Worm (Caenorhabditis elegans): Measurements from ENCODE around the gene tub-1.
A peak's percentile ranks its signal among the peaks of the same experiment; 100 is the strongest.

Gene tub-1

DNA sequence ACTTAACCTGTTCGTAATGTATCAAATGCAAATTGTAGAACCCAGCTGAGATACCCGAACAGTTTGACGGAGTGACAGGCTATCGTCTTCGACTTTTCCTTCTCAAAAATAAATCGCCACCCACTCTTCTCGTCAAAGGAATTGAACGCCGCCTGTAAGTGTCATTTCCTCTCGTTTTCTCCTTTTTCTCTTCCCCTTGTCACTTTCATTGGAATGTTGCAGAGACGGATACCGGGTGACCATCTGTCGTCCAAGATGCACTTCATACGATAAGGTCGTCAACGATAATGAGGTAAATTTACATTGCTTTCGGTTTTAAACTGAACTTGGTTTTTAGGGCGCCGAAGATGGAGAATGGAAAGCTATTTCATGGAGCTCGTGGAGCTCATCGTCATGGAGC lies 43.1 kb upstream of the tub-1 start:
- TF ChIP-seq ZK546.5 (tag; optimal IDR thresholded peaks at IDR 0.05) (no peak), gei-8 (GFP tag; optimal IDR thresholded peaks at IDR 0.05) (no peak), daf-16 (GFP tag; optimal IDR thresholded peaks at IDR 0.05) (no peak), daf-16 (tag; optimal IDR thresholded peaks at IDR 0.05) (no peak), aha-1 (tag) (peak; percentile 78)

- TF ChIP-seq Y75B8A.6 (GFP tag; IDR thresholded peaks at IDR 0.05) (no peak), T20F7.1 (GFP tag; optimal IDR thresholded peaks at IDR 0.05) (no peak), lin-15B (tag; optimal IDR thresholded peaks at IDR 0.05) (no peak), attf-4 (tag; optimal IDR thresholded peaks at IDR 0.05) (no peak), nhr-77 (tag; optimal IDR thresholded peaks at IDR 0.05) (no peak)
Measured at ce11 chrII:8198503-8198902, 41.8 kb upstream of the tub-1 start, which contains the start of gene qua-1. Gene qua-1, plus strand, starts transcription at chrII:8198803.

- TF ChIP-seq nhr-102 (tag; optimal IDR thresholded peaks at IDR 0.05) (no peak), unc-62 (GFP tag; optimal IDR thresholded peaks at IDR 0.05 in 1 of 2) (peak in 1 of 2 experiments; percentile 49), unc-62 (tag; optimal IDR thresholded peaks at IDR 0.05) (no peak), hif-1 (tag; optimal IDR thresholded peaks at IDR 0.05) (no peak)
Measured at ce11 chrII:8193922-8194321, 37.2 kb upstream of the tub-1 start.

- TF ChIP-seq nhr-41 (GFP tag; IDR thresholded peaks at IDR 0.05) (no peak), skn-1 (tag; optimal IDR thresholded peaks at IDR 0.05) (no peak), ceh-20 (GFP tag; IDR thresholded peaks at IDR 0.05) (no peak), nhr-76 (tag; optimal IDR thresholded peaks at IDR 0.05) (no peak), ctbp-1 (GFP tag; IDR thresholded peaks at IDR 0.05) (no peak), ceh-28 (tag; optimal IDR thresholded peaks at IDR 0.05) (no peak), aly-2 (tag; optimal IDR thresholded peaks at IDR 0.05) (no peak), hlh-11 (tag; optimal IDR thresholded peaks at IDR 0.05) (no peak), mxl-3 (GFP tag; optimal IDR thresholded peaks at IDR 0.05) (no peak)
Measured at ce11 chrII:8193126-8193525, 36.4 kb upstream of the tub-1 start, which contains the start of gene T05C12.9. Gene T05C12.9, minus strand, starts transcription at chrII:8193226.

ce11 chrII:8190455-8190854 lies 33.7 kb upstream of the tub-1 start, which contains the start of gene T05C12.8:
Gene T05C12.8, minus strand, starts transcription at chrII:8190555.
- TF ChIP-seq nhr-6 (tag; optimal IDR thresholded peaks at IDR 0.05) = no peak
- no peak for TF ChIP-seq mdt-29 (GFP tag; IDR thresholded peaks at IDR 0.05)
- no peak for TF ChIP-seq ceh-62 (tag; optimal IDR thresholded peaks at IDR 0.05)
- TF ChIP-seq nhr-25 (tag; optimal IDR thresholded peaks at IDR 0.05; ENCODE audit: borderline replicate concordance, insufficient read depth) = no peak
- no peak for TF ChIP-seq zip-2 (tag; optimal IDR thresholded peaks at IDR 0.05)
- TF ChIP-seq lin-15B (tag; optimal IDR thresholded peaks at IDR 0.05) = no peak
- TF ChIP-seq nhr-102 (tag; optimal IDR thresholded peaks at IDR 0.05) = no peak
- no peak for TF ChIP-seq ceh-82 (tag; optimal IDR thresholded peaks at IDR 0.05)
- TF ChIP-seq D1046.2 (GFP tag; IDR thresholded peaks at IDR 0.05) = no peak
- no peak for TF ChIP-seq zfp-3 (GFP tag; conservative IDR thresholded peaks at IDR 0.05)

ce11 chrII:8187516-8187915 lies 30.8 kb upstream of the tub-1 start:
- TF ChIP-seq lin-38 (GFP tag; IDR thresholded peaks at IDR 0.05) (peak; percentile 54; the same call in 1 of the 2 replicates), lsy-2 (tag; optimal IDR thresholded peaks at IDR 0.05) (no peak), ctbp-1 (GFP tag; IDR thresholded peaks at IDR 0.05) (peak; percentile 26; the same call in 1 of the 2 replicates), nhr-111 (GFP tag; optimal IDR thresholded peaks at IDR 0.05) (peak; percentile 29), F49E8.2 (tag; optimal IDR thresholded peaks at IDR 0.05; ENCODE audit: borderline replicate concordance) (peak; percentile 6), mxl-3 (GFP tag; optimal IDR thresholded peaks at IDR 0.05) (no peak), lin-1 (GFP tag; IDR thresholded peaks at IDR 0.05) (0 out of 2 replicates have a peak, but pooled peaks have one; percentile 9)

Measured in whole organism, L4 larva.